Worm (Caenorhabditis elegans): ENCODE data around the gene C18E9.2.

C18E9.2 gene

DNA sequence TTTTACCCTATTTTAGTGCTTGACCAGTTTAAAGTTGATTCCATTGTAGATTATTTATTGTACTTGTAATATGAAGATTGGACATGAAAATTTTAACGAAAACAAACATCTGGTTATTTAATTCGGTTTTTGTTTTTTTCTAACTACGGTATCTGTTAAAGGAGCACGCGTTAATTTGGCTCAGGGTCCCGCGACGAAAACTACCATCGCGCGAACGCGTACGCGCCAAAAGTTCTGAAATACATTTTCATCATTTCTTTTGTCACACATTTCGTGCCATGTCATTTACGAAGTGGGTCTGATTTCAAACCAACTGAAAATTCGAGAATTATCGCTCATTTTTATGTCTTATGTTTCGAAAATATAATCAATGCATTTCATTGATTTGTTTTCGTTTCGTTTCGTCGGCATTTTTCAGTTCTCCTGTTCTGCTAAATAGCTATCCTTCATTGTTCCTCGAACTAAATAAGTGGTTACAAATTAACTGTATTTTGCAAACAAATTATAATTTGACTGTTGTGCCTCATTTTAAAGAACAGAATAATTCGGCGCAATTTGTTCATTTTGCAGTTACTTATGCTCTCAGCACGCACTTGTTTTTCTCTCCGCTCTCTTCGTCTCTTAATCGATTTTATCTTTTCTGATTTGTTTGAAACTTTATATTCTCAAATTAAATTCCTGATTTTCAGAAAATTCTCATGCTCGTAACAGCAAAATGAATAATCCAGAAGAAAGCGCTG is 30.9 kb upstream of the C18E9.2 start, which contains the start of gene T21B10.3 (continued):
- TF ChIP-seq lsy-2 (tag; optimal IDR thresholded peaks at IDR 0.05) (peak in 1 of 2 experiments; percentile 66), zfp-2 (tag; optimal IDR thresholded peaks at IDR 0.05) (no peak), pqm-1 (tag; optimal IDR thresholded peaks at IDR 0.05) (no peak), mxl-2 (GFP tag; conservative IDR thresholded peaks at IDR 0.05) (no peak), nhr-76 (tag; optimal IDR thresholded peaks at IDR 0.05) (no peak), Y105C5A.15 (GFP tag; IDR thresholded peaks at IDR 0.05) (0 out of 2 replicates have a peak, but pooled peaks have one; percentile 21), ctbp-1 (GFP tag; IDR thresholded peaks at IDR 0.05) (0 out of 2 replicates have a peak, but pooled peaks have one; percentile 46), dve-1 (tag; optimal IDR thresholded peaks at IDR 0.05; ENCODE audit: insufficient read depth) (peak; percentile 36), zip-11 (GFP tag; IDR thresholded peaks at IDR 0.05) (no peak), snpc-1.2 (GFP tag; IDR thresholded peaks at IDR 0.05) (peak; percentile 86), sdz-12 (GFP tag; optimal IDR thresholded peaks at IDR 0.05) (peak; percentile 38), dpl-1 (GFP tag; optimal IDR thresholded peaks at IDR 0.05) (no peak), nhr-28 (tag; optimal IDR thresholded peaks at IDR 0.05) (no peak), dmd-8 (GFP tag; IDR thresholded peaks at IDR 0.05) (peak; percentile 58; the same call in 1 of the 2 replicates), Y75B8A.6 (GFP tag; IDR thresholded peaks at IDR 0.05) (no peak), ceh-32 (tag; optimal IDR thresholded peaks at IDR 0.05; ENCODE audit: poor library complexity) (no peak), nhr-42 (GFP tag; IDR thresholded peaks at IDR 0.05) (no peak), mes-2 (tag; optimal IDR thresholded peaks at IDR 0.05; ENCODE audit: poor library complexity, severe bottlenecking) (peak; percentile 54), spr-3 (GFP tag; optimal IDR thresholded peaks at IDR 0.05) (no peak), ceh-44 (GFP tag; IDR thresholded peaks at IDR 0.05) (peak; percentile 50; the same call in 1 of the 2 replicates), php-3 (GFP tag; IDR thresholded peaks at IDR 0.05) (peak; percentile 66), fos-1 (tag; optimal IDR thresholded peaks at IDR 0.05) (no peak), rbr-2 (tag; optimal IDR thresholded peaks at IDR 0.05) (no peak), nhr-102 (tag; optimal IDR thresholded peaks at IDR 0.05) (no peak), unc-62 (GFP tag; optimal IDR thresholded peaks at IDR 0.05 in 1 of 2) (no peak), unc-62 (tag; optimal IDR thresholded peaks at IDR 0.05) (no peak), hlh-11 (tag; optimal IDR thresholded peaks at IDR 0.05) (peak; percentile 20), nhr-41 (GFP tag; IDR thresholded peaks at IDR 0.05) (0 out of 2 replicates have a peak, but pooled peaks have one; percentile 44), nhr-25 (tag; optimal IDR thresholded peaks at IDR 0.05; ENCODE audit: borderline replicate concordance, insufficient read depth) (no peak), nhr-111 (GFP tag; optimal IDR thresholded peaks at IDR 0.05) (no peak), jun-1 (tag; optimal IDR thresholded peaks at IDR 0.05) (no peak), ceh-28 (tag; optimal IDR thresholded peaks at IDR 0.05) (no peak), R02D3.7 (tag; optimal IDR thresholded peaks at IDR 0.05) (no peak), lir-3 (tag; optimal IDR thresholded peaks at IDR 0.05) (no peak), dmd-6 (GFP tag; IDR thresholded peaks at IDR 0.05) (peak; percentile 40), lin-15B (tag; optimal IDR thresholded peaks at IDR 0.05) (no peak), nhr-48 (tag; optimal IDR thresholded peaks at IDR 0.05) (no peak), mep-1 (tag; optimal IDR thresholded peaks at IDR 0.05) (peak; percentile 15), mdl-1 (tag; optimal IDR thresholded peaks at IDR 0.05) (no peak), hlh-30 (tag; optimal IDR thresholded peaks at IDR 0.05; ENCODE audit: insufficient read depth) (peak; percentile 55), lin-1 (GFP tag; IDR thresholded peaks at IDR 0.05) (peak; percentile 28; the same call in 1 of the 2 replicates), F49E8.2 (tag; optimal IDR thresholded peaks at IDR 0.05; ENCODE audit: borderline replicate concordance) (peak; percentile 89), ztf-11 (tag; optimal IDR thresholded peaks at IDR 0.05) (no peak), pha-4 (GFP tag; IDR thresholded peaks at IDR 0.05) (peak; percentile 61; the same call in 1 of the 2 replicates), pha-4 (tag; optimal IDR thresholded peaks at IDR 0.05) (no peak), arid-1 (GFP tag; conservative IDR thresholded peaks at IDR 0.05) (peak; percentile 45; the same call in 1 of the 2 replicates), aly-2 (tag; optimal IDR thresholded peaks at IDR 0.05) (no peak), tra-1 (GFP tag; IDR thresholded peaks at IDR 0.05) (peak; percentile 75), nhr-10 (tag; optimal IDR thresholded peaks at IDR 0.05) (no peak)
